Worm (Caenorhabditis elegans): Measurements from ENCODE around the gene C27A2.8.

- TF ChIP-seq ama-1 (optimal IDR thresholded peaks at IDR 0.05), result no peak
- no peak for TF ChIP-seq tra-4 (tag; optimal IDR thresholded peaks at IDR 0.05)
- no peak for TF ChIP-seq tbx-11 (GFP tag; IDR thresholded peaks at IDR 0.05)
- no peak for TF ChIP-seq hmg-4 (GFP tag; optimal IDR thresholded peaks at IDR 0.05)
- no peak for TF ChIP-seq hnd-1 (tag; optimal IDR thresholded peaks at IDR 0.05)
- TF ChIP-seq aly-1 (tag; optimal IDR thresholded peaks at IDR 0.05), result no peak
- no peak for TF ChIP-seq tbx-37 (GFP tag; conservative IDR thresholded peaks at IDR 0.05)
These were observed 15.5 kb upstream of the C27A2.8 start, which contains the start of gene C04G6.4 for ce11 chrII:5083341-5083740.

All from whole organism, early embryonic.